Fruit fly (Drosophila melanogaster) whole organism, embryonic: ENCODE results near the gene CG9270.

ENCODE experiments used
- B-H1 ChIP-seq: fragments of 200-800 bp; sonication (Bioruptor generic); IDR thresholded peaks from 3 replicates; pipeline ENCODE4 v1.3.6; 2022; ENCODE audit warnings: missing biosample characterization, missing genetic modification characterization
- CG1024 ChIP-seq: fragments of 200-800 bp; sonication (Bioruptor generic); IDR thresholded peaks from 2 replicates; pipeline ENCODE4 v1.3.6; 2022; ENCODE audit warnings: missing biosample characterization, missing genetic modification characterization
- CG10431 ChIP-seq: fragments of 200-800 bp; sonication (Bioruptor generic); optimal IDR thresholded peaks from 3 replicates; lab custom pipeline; 2018; ENCODE audit warnings: missing biosample characterization, mild to moderate bottlenecking, missing genetic modification characterization
- CG11723 ChIP-seq: fragments of 200-800 bp; sonication (Bioruptor generic); optimal IDR thresholded peaks from 2 replicates; lab custom pipeline; 2017; ENCODE audit warnings: missing biosample characterization, mild to moderate bottlenecking, missing genetic modification characterization
- CG12155 ChIP-seq: fragments of 200-800 bp; sonication (Bioruptor generic); optimal IDR thresholded peaks from 3 replicates; lab custom pipeline; 2016; ENCODE audit warnings: missing biosample characterization, missing genetic modification characterization
- CG12942 ChIP-seq: fragments of 200-800 bp; sonication (Bioruptor generic); optimal IDR thresholded peaks from 3 replicates; lab custom pipeline; 2016; ENCODE audit warnings: missing biosample characterization, missing genetic modification characterization
- CG14860 ChIP-seq: fragments of 200-800 bp; sonication (Bioruptor generic); IDR thresholded peaks from 3 replicates; pipeline ENCODE4 v1.3.6; 2022; ENCODE audit warnings: missing biosample characterization, missing genetic modification characterization; ENCODE audit not compliant: partially characterized antibody
- CG14965 ChIP-seq: fragments of 200-800 bp; sonication (Bioruptor generic); optimal IDR thresholded peaks from 2 replicates; lab custom pipeline; 2016; ENCODE audit warnings: missing biosample characterization, missing genetic modification characterization, borderline replicate concordance
- CG16779 ChIP-seq: fragments of 200-800 bp; sonication (Bioruptor generic); IDR thresholded peaks from 2 replicates; pipeline ENCODE4 v1.3.6; 2022; ENCODE audit warnings: missing biosample characterization, missing genetic modification characterization
- CG17186 ChIP-seq: fragments of 200-800 bp; sonication (Bioruptor generic); optimal IDR thresholded peaks from 3 replicates; lab custom pipeline; 2017; ENCODE audit warnings: missing biosample characterization, missing genetic modification reagents, missing genetic modification characterization
- CG2120 ChIP-seq: fragments of 200-800 bp; sonication (Bioruptor generic); optimal IDR thresholded peaks from 3 replicates; lab custom pipeline; 2016; ENCODE audit warnings: missing biosample characterization, missing genetic modification characterization
- CG2712 ChIP-seq: fragments of 200-800 bp; optimal IDR thresholded peaks from 3 replicates; lab custom pipeline; 2019; ENCODE audit warnings: missing biosample characterization, mild to moderate bottlenecking, missing genetic modification characterization, moderate library complexity
- CG33213 ChIP-seq: fragments of 200-800 bp; sonication (Bioruptor generic); optimal IDR thresholded peaks from 3 replicates; lab custom pipeline; 2016; ENCODE audit warnings: missing biosample characterization, missing genetic modification characterization
- CG43689 ChIP-seq: fragments of 200-800 bp; sonication (Bioruptor generic); IDR thresholded peaks from 2 replicates; pipeline ENCODE4 v1.3.6; 2022; ENCODE audit warnings: missing biosample characterization, missing genetic modification characterization
- CG4730 ChIP-seq: fragments of 200-800 bp; sonication (Bioruptor generic); IDR thresholded peaks from 2 replicates; pipeline ENCODE4 v1.3.6; 2022; ENCODE audit warnings: missing biosample characterization, missing genetic modification characterization
- CG6254 ChIP-seq: fragments of 200-800 bp; sonication (Bioruptor generic); optimal IDR thresholded peaks from 3 replicates; lab custom pipeline; 2017; ENCODE audit warnings: mild to moderate bottlenecking, missing biosample characterization, missing genetic modification reagents, missing genetic modification characterization
- CG8290 ChIP-seq, 3 experiments: fragments of 200-800 bp; sonication (Bioruptor generic); optimal IDR thresholded peaks; 2 replicates each; lab custom pipeline; 2016 to 2019; ENCODE audit warnings: missing biosample characterization in 3 of 3, missing genetic modification characterization in 3 of 3, mild to moderate bottlenecking in 2 of 3, moderate library complexity in 1 of 3
- CG8765 ChIP-seq: fragments of 200-800 bp; sonication (Bioruptor generic); IDR thresholded peaks from 2 replicates; pipeline ENCODE4 v1.3.6; 2022; ENCODE audit warnings: missing biosample characterization, missing genetic modification characterization
- CG9817 ChIP-seq: fragments of 200-800 bp; sonication (Bioruptor generic); optimal IDR thresholded peaks from 2 replicates; lab custom pipeline; 2018; ENCODE audit warnings: missing biosample characterization, mild to moderate bottlenecking, missing genetic modification characterization, moderate library complexity
- Dip3 ChIP-seq: fragments of 200-800 bp; sonication (Bioruptor generic); optimal IDR thresholded peaks from 3 replicates; lab custom pipeline; 2016; ENCODE audit warnings: missing biosample characterization, missing genetic modification characterization
- Dp ChIP-seq: fragments of 200-800 bp; sonication (Bioruptor generic); optimal IDR thresholded peaks from 2 replicates; lab custom pipeline; 2018; ENCODE audit warnings: missing biosample characterization, mild to moderate bottlenecking, missing genetic modification characterization, moderate library complexity
- E2f1 ChIP-seq: fragments of 200-800 bp; sonication (Bioruptor generic); IDR thresholded peaks from 2 replicates; pipeline ENCODE4 v1.3.6; 2022; ENCODE audit warnings: missing biosample characterization, missing genetic modification characterization
- Ets97D ChIP-seq: fragments of 200-800 bp; sonication (Bioruptor generic); optimal IDR thresholded peaks from 3 replicates; lab custom pipeline; 2016; ENCODE audit warnings: missing biosample characterization, missing genetic modification characterization
- Hey ChIP-seq: fragments of 200-800 bp; sonication (Bioruptor generic); optimal IDR thresholded peaks from 3 replicates; lab custom pipeline; 2018; ENCODE audit warnings: missing biosample characterization, mild to moderate bottlenecking, missing genetic modification characterization
- Hr39 ChIP-seq: fragments of >200 bp; optimal IDR thresholded peaks from 2 replicates; lab custom pipeline; 2017
- Lim3 ChIP-seq: fragments of 200-800 bp; sonication (Bioruptor generic); IDR thresholded peaks from 2 replicates; pipeline ENCODE4 v1.3.6; 2022; ENCODE audit warnings: missing biosample characterization, missing genetic modification characterization
- Neu2 ChIP-seq: fragments of 200-800 bp; sonication (Bioruptor generic); optimal IDR thresholded peaks from 3 replicates; lab custom pipeline; 2016; ENCODE audit warnings: missing biosample characterization, missing genetic modification characterization, borderline replicate concordance
- PHDP ChIP-seq: fragments of 200-800 bp; sonication (Bioruptor generic); optimal IDR thresholded peaks from 3 replicates; lab custom pipeline; 2018; ENCODE audit warnings: missing biosample characterization, mild to moderate bottlenecking, missing genetic modification characterization, moderate library complexity
- Pdp1 ChIP-seq, 2 experiments: fragments of 200-800 bp; sonication (Bioruptor generic); optimal IDR thresholded peaks; 3 replicates each; lab custom pipeline; 2016; ENCODE audit warnings: missing biosample characterization in 2 of 2, missing genetic modification characterization in 2 of 2, mild to moderate bottlenecking in 1 of 2, moderate library complexity in 1 of 2
- Sox100B ChIP-seq: fragments of 200-800 bp; sonication (Bioruptor generic); optimal IDR thresholded peaks from 3 replicates; lab custom pipeline; 2018; ENCODE audit warnings: missing biosample characterization, mild to moderate bottlenecking, missing genetic modification characterization
- abd-A ChIP-seq: fragments of 200-800 bp; sonication (Bioruptor generic); optimal IDR thresholded peaks from 3 replicates; lab custom pipeline; 2019; ENCODE audit warnings: missing biosample characterization, mild to moderate bottlenecking, missing genetic modification characterization, moderate library complexity
- amos ChIP-seq: fragments of 200-800 bp; sonication (Bioruptor generic); IDR thresholded peaks from 2 replicates; pipeline ENCODE4 v1.3.6; 2022; ENCODE audit warnings: missing biosample characterization, missing genetic modification characterization; ENCODE audit not compliant: partially characterized antibody
- cg ChIP-seq: fragments of 200-800 bp; sonication (Bioruptor generic); optimal IDR thresholded peaks from 3 replicates; lab custom pipeline; 2019; ENCODE audit warnings: missing biosample characterization, mild to moderate bottlenecking, missing genetic modification characterization, moderate library complexity
- crc ChIP-seq: fragments of 200-800 bp; sonication (Bioruptor generic); optimal IDR thresholded peaks from 2 replicates; lab custom pipeline; 2016; ENCODE audit warnings: missing biosample characterization, missing genetic modification characterization
- gcm ChIP-seq: fragments of 200-800 bp; sonication (Bioruptor generic); optimal IDR thresholded peaks from 2 replicates; lab custom pipeline; 2019; ENCODE audit warnings: missing biosample characterization, mild to moderate bottlenecking, missing genetic modification characterization, moderate library complexity
- hbn ChIP-seq: fragments of 200-800 bp; sonication (Bioruptor generic); IDR thresholded peaks from 2 replicates; pipeline ENCODE4 v1.3.6; 2022; ENCODE audit warnings: missing biosample characterization, missing genetic modification characterization; ENCODE audit not compliant: partially characterized antibody
- ind ChIP-seq: fragments of 200-800 bp; sonication (Bioruptor generic); optimal IDR thresholded peaks from 3 replicates; lab custom pipeline; 2016; ENCODE audit warnings: missing biosample characterization, missing genetic modification characterization
- inv ChIP-seq: fragments of 200-800 bp; sonication (Bioruptor generic); IDR thresholded peaks from 2 replicates; pipeline ENCODE4 v1.3.6; 2022; ENCODE audit warnings: missing biosample characterization, missing genetic modification characterization; ENCODE audit not compliant: partially characterized antibody
- knrl ChIP-seq: fragments of 200-800 bp; sonication (Bioruptor generic); IDR thresholded peaks from 3 replicates; pipeline ENCODE4 v1.3.6; 2022; ENCODE audit warnings: missing biosample characterization, missing genetic modification characterization; ENCODE audit not compliant: partially characterized antibody
- lbe ChIP-seq: fragments of 200-800 bp; sonication (Bioruptor generic); optimal IDR thresholded peaks from 2 replicates; lab custom pipeline; 2016; ENCODE audit warnings: missing biosample characterization, mild to moderate bottlenecking, missing genetic modification characterization
- nerfin-1 ChIP-seq: fragments of 200-800 bp; sonication (Bioruptor generic); optimal IDR thresholded peaks from 3 replicates; lab custom pipeline; 2019; ENCODE audit warnings: missing biosample characterization, mild to moderate bottlenecking, missing genetic modification characterization, moderate library complexity
- pan ChIP-seq, 4 experiments: fragments of >200 bp in 3 of 4; fragments of 200-800 bp in 1 of 4; sonication (Bioruptor generic) in 1 of 4; optimal IDR thresholded peaks in 3 of 4; IDR thresholded peaks in 1 of 4; 2 replicates each; pipeline versions ENCODE4 v1.3.6 to Lab custom; 2017 to 2022; ENCODE audit warnings: missing biosample characterization in 2 of 4, missing genetic modification characterization in 2 of 4, mixed read lengths in 1 of 4
- pum ChIP-seq: fragments of 200-800 bp; sonication (Bioruptor generic); optimal IDR thresholded peaks from 2 replicates; lab custom pipeline; 2016; ENCODE audit warnings: missing biosample characterization, missing genetic modification characterization
- pzg ChIP-seq: fragments of 200-800 bp; sonication (Bioruptor generic); optimal IDR thresholded peaks from 3 replicates; lab custom pipeline; 2018; ENCODE audit warnings: missing biosample characterization, mild to moderate bottlenecking, missing genetic modification characterization, moderate library complexity
- rib ChIP-seq: fragments of 200-800 bp; sonication (Bioruptor generic); IDR thresholded peaks from 2 replicates; pipeline ENCODE4 v1.3.6; 2022; ENCODE audit warnings: missing biosample characterization, missing genetic modification characterization
- run ChIP-seq: fragments of 200-800 bp; sonication (Bioruptor generic); optimal IDR thresholded peaks from 3 replicates; lab custom pipeline; 2018; ENCODE audit warnings: missing biosample characterization, mild to moderate bottlenecking, missing genetic modification characterization
- sug ChIP-seq: fragments of 200-800 bp; optimal IDR thresholded peaks from 2 replicates; lab custom pipeline; 2019; ENCODE audit warnings: missing biosample characterization, mild to moderate bottlenecking, missing genetic modification characterization, moderate library complexity
- usp ChIP-seq: fragments of >200 bp; optimal IDR thresholded peaks from 2 replicates; lab custom pipeline; 2017; ENCODE audit warnings: missing biosample characterization, missing genetic modification characterization
- vvl ChIP-seq: fragments of 200-800 bp; sonication (Bioruptor generic); IDR thresholded peaks from 2 replicates; pipeline ENCODE4 v1.3.6; 2022; ENCODE audit warnings: missing biosample characterization, missing genetic modification characterization
- wdn ChIP-seq: fragments of 200-800 bp; sonication (Bioruptor generic); IDR thresholded peaks from 2 replicates; pipeline ENCODE4 v1.3.6; 2022; ENCODE audit warnings: missing biosample characterization, missing genetic modification characterization

Gene CG9270

dm6 chr2L:20918733-20919132 lies 15.2 kb downstream of the CG9270 start, which contains the start of the genes CG43739 and sky (continued):
- TF ChIP-seq CG14965 (no peak), B-H1 (GFP tag; lab: Robert Waterston, UW) (no peak), ind (GFP tag; lab: Kevin White, UChicago) (peak; percentile 1), vvl (GFP tag; lab: Robert Waterston, UW) (peak; percentile 48), rib (GFP tag; lab: Robert Waterston, UW) (0 out of 2 replicates have a peak, but pooled peaks have one; percentile 38), lbe (GFP tag; lab: Kevin White, UChicago) (peak; percentile 14), CG6254 (GFP tag; lab: Kevin White, UChicago) (no peak), CG9817 (no peak), CG12155 (GFP tag; lab: Kevin White, UChicago) (no peak), CG2120 (GFP tag; lab: Kevin White, UChicago) (peak; percentile 68), CG4730 (no peak), CG14860 (GFP tag; lab: Robert Waterston, UW) (peak; percentile 64), CG10431 (GFP tag; lab: Kevin White, UChicago) (no peak), CG16779 (GFP tag; lab: Robert Waterston, UW) (no peak), amos (GFP tag; lab: Robert Waterston, UW) (peak; percentile 91), Lim3 (GFP tag; lab: Robert Waterston, UW) (no peak), pan (optimal IDR thresholded peaks at IDR 0.05; lab: Kevin White, UChicago) (no peak), pan (GFP tag; optimal IDR thresholded peaks at IDR 0.05 in 1 of 2, IDR thresholded peaks at IDR 0.05 in 1 of 2) (no peak), Dp (peak; percentile 98), run (tag; lab: Kevin White, UChicago) (no peak), CG33213 (GFP tag; lab: Kevin White, UChicago) (peak; percentile 35), CG1024 (GFP tag; lab: Robert Waterston, UW) (no peak), Neu2 (GFP tag; lab: Kevin White, UChicago) (peak; percentile 80), sug (tag; lab: Kevin White, UChicago) (peak; percentile 18), abd-A (tag; lab: Kevin White, UChicago) (no peak), nerfin-1 (tag; lab: Kevin White, UChicago) (peak; percentile 91), gcm (GFP tag; lab: Kevin White, UChicago) (no peak), CG2712 (tag; lab: Kevin White, UChicago) (peak; percentile 36), Dip3 (GFP tag; lab: Kevin White, UChicago) (peak; percentile 16), crc (GFP tag; lab: Kevin White, UChicago) (no peak), E2f1 (no peak), CG8290 (GFP tag; optimal IDR thresholded peaks at IDR 0.05; lab: Kevin White, UChicago) (peak; percentile 37), CG8290 (tag; optimal IDR thresholded peaks at IDR 0.05; lab: Kevin White, UChicago) (peak in 1 of 2 experiments; percentile 66), knrl (GFP tag; lab: Robert Waterston, UW) (peak; percentile 84), pum (GFP tag; lab: Kevin White, UChicago) (peak; percentile 4), pzg (peak; percentile 88), PHDP (tag; lab: Kevin White, UChicago) (no peak), inv (GFP tag; lab: Robert Waterston, UW) (peak; percentile 77), CG43689 (GFP tag; lab: Robert Waterston, UW) (no peak), Hey (tag; lab: Kevin White, UChicago) (no peak), Hr39 (lab: Kevin White, UChicago) (no peak), CG8765 (GFP tag; lab: Robert Waterston, UW) (no peak), CG12942 (GFP tag; lab: Kevin White, UChicago) (no peak), wdn (no peak), Pdp1 (GFP tag; optimal IDR thresholded peaks at IDR 0.05; lab: Kevin White, UChicago) (peak; percentile 1 to 26), cg (GFP tag; lab: Kevin White, UChicago) (no peak), usp (GFP tag; lab: Kevin White, UChicago) (no peak), CG17186 (GFP tag; lab: Kevin White, UChicago) (peak; percentile 86), Ets97D (GFP tag; lab: Kevin White, UChicago) (peak; percentile 79), CG11723 (no peak), Sox100B (GFP tag; lab: Kevin White, UChicago) (no peak), hbn (GFP tag; lab: Robert Waterston, UW) (peak; percentile 90)
